Worm (Caenorhabditis elegans) whole organism, young adult: ENCODE data around the gene fbxb-46.

ENCODE experiments used
- F33H1.4 ChIP-seq: fragments of 200-800 bp; sonication (Bioruptor generic); IDR thresholded peaks from 2 replicates; pipeline ENCODE4 v1.3.6; 2022; ENCODE audit warnings: missing genetic modification reagents, missing genetic modification characterization, missing compliant biosample characterization
- K12H6.12 ChIP-seq: fragments of 200-800 bp; sonication (Bioruptor generic); optimal IDR thresholded peaks from 2 replicates; lab custom pipeline; 2018; ENCODE audit warnings: mild to moderate bottlenecking, missing genetic modification characterization, missing compliant biosample characterization
- ama-1 ChIP-seq, 3 experiments: fragments of 150-350 bp in 1 of 3; sonication (generic microtip) in 2 of 3; optimal IDR thresholded peaks; 2 replicates each; lab custom pipeline; 2014 to 2018; ENCODE audit warnings: missing biosample characterization in 2 of 3, missing genetic modification characterization in 2 of 3, missing genetic modification reagents in 2 of 3
- bed-2 ChIP-seq: fragments of 200-800 bp; sonication (Bioruptor generic); IDR thresholded peaks from 2 replicates; pipeline ENCODE4 v1.3.6; 2022; ENCODE audit warnings: missing genetic modification reagents, missing genetic modification characterization, missing compliant biosample characterization
- die-1 ChIP-seq: sonication (generic microtip); optimal IDR thresholded peaks from 2 replicates; lab custom pipeline; 2016; ENCODE audit warnings: missing genotype, mild to moderate bottlenecking, missing genetic modification characterization, missing compliant biosample characterization
- hsf-1 ChIP-seq: fragments of 200-800 bp; sonication (Bioruptor generic); IDR thresholded peaks from 2 replicates; pipeline ENCODE4 v1.3.6; 2022; ENCODE audit warnings: missing genetic modification reagents, missing genetic modification characterization, missing compliant biosample characterization
- mcd-1 ChIP-seq: fragments of 200-800 bp; sonication (Bioruptor generic); IDR thresholded peaks from 2 replicates; pipeline ENCODE4 v1.3.6; 2022; ENCODE audit warnings: missing genetic modification reagents, missing genetic modification characterization, missing compliant biosample characterization
- snpc-3.4 ChIP-seq: sonication (generic microtip); optimal IDR thresholded peaks from 2 replicates; lab custom pipeline; 2017; ENCODE audit warnings: missing genetic modification characterization, mild to moderate bottlenecking, missing compliant biosample characterization, antibody characterized with exemption, moderate library complexity, missing genotype, missing genetic modification reagents

DNA sequence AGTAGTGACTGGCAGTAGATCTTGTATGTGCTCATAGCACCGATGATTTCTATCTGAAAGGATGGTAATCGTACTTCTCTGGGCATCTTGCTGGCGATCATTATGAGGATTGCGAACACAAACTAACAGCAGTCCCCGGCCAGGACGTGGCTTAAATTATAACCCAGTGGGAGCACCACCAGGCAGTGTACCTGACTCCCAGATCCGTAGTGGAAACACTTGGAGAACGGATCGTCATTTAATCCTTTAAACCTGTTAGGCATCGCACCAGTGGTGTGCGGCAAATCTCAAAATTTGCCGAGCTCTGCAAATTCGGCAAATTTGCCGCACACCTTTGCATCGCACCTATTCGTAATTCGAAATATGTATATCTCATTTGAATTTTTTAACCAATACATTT, 3.3 kb downstream of the fbxb-46 start, which contains the start of gene K05F6.8:
- no peak for TF ChIP-seq mcd-1 (GFP tag; lab: Robert Waterston, UW)
- TF ChIP-seq hsf-1 (GFP tag; lab: Robert Waterston, UW): no peak
- no peak for TF ChIP-seq snpc-3.4 (tag; lab: Kevin White, UChicago)
- no peak for TF ChIP-seq bed-2
- no peak for TF ChIP-seq ama-1 (optimal IDR thresholded peaks at IDR 0.05; lab: Kevin White, UChicago)
- no peak for TF ChIP-seq ama-1 (GFP tag; optimal IDR thresholded peaks at IDR 0.05; lab: Kevin White, UChicago)
- TF ChIP-seq die-1 (tag; lab: Kevin White, UChicago): no peak
- TF ChIP-seq K12H6.12 (tag; lab: Kevin White, UChicago): no peak
- no peak for TF ChIP-seq F33H1.4 (GFP tag; lab: Robert Waterston, UW)
